Worm (Caenorhabditis elegans) whole organism, L1 larva: Measurements from ENCODE around the gene cest-25.

Experiments used
- ama-1 ChIP-seq: fragments of 150-350 bp; optimal IDR thresholded peaks from 2 replicates; lab custom pipeline; 2014
- blmp-1 ChIP-seq: fragments of 150-350 bp; optimal IDR thresholded peaks from 2 replicates; lab custom pipeline; 2014; ENCODE audit warnings: missing biosample characterization, missing genetic modification characterization
- nhr-11 ChIP-seq: fragments of 150-350 bp; optimal IDR thresholded peaks from 2 replicates; lab custom pipeline; 2014; ENCODE audit warnings: missing biosample characterization, missing genetic modification characterization
- nhr-20 ChIP-seq: sonication (generic microtip); optimal IDR thresholded peaks from 2 replicates; lab custom pipeline; 2016; ENCODE audit warnings: mild to moderate bottlenecking, missing genetic modification characterization, missing compliant biosample characterization
- nhr-71 ChIP-seq: sonication (generic microtip); optimal IDR thresholded peaks from 2 replicates; lab custom pipeline; 2016; ENCODE audit warnings: mild to moderate bottlenecking, missing genetic modification characterization, moderate library complexity, missing compliant biosample characterization
- rnt-1 ChIP-seq: sonication (generic microtip); optimal IDR thresholded peaks from 2 replicates; lab custom pipeline; 2016; ENCODE audit warnings: mild to moderate bottlenecking, missing genetic modification characterization, moderate library complexity, missing compliant biosample characterization

DNA sequence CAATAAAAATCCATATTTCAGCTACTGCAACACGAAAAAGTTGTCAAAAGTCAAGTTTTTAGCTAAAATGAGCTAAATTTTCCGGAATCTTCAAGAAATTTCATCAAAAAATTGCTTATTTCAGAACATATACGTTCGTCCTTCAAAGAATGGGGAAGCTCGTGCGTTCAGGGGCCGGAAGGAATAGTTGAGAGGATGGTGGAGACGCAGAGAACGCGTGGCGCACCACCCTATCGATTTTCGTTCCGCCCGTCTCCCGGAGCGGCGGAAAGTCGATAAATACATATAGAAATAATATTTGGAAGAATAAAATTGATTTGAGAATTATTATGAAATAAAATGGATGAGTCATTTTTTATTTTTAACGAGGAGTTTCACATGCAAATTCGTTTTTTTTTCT is 41.0 kb upstream of the cest-25 start:
- TF ChIP-seq nhr-11 = no peak
- no peak for TF ChIP-seq nhr-71 (tag; lab: Kevin White, UChicago)
- no peak for TF ChIP-seq ama-1 (lab: Kevin White, UChicago)
- no peak for TF ChIP-seq blmp-1
- no peak for TF ChIP-seq rnt-1
- TF ChIP-seq nhr-20 = no peak
